Worm (Caenorhabditis elegans): ENCODE results near the gene lsm-7.

lsm-7 gene

DNA sequence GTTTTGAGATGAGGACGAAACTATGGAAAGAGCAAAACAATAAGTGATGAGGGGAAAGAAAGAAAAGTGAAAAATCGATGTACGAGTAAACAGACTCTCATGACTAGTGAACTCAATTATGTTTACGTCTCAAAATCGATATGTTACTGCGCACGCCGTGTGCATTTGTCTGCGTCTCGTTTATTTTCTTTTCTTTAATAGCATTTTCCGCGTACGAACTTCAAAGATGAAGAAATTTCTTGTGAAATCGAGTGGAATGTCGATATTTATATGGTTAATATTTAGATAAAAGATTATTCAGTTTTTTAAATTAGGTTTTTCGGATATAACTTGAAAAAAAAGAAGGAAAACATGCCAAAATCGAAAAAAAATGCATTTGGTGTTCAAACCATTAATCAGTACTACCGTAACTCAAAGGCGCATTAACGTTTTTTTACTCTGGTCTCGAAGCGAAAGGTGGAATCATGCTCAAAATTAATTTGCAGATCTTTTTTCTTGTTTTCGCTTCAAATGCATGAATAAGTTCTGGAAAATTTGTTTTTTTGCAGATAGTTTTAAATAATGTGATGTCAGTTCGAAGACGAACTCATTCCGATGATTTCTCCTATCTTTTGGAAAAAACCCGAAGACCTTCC, 3.7 kb downstream of the lsm-7 start, which contains the start of gene fic-1 (continued):
- peak; percentile 50; the same call in 1 of the 2 replicates for TF ChIP-seq hmg-1.2 (GFP tag; IDR thresholded peaks at IDR 0.05)
- TF ChIP-seq tbp1 (GFP tag; optimal IDR thresholded peaks at IDR 0.05) = no peak
- TF ChIP-seq somi-1 (GFP tag; optimal IDR thresholded peaks at IDR 0.05) = no peak
- no peak for TF ChIP-seq hmg-20 (GFP tag; IDR thresholded peaks at IDR 0.05)
- TF ChIP-seq rcor-1 (GFP tag; IDR thresholded peaks at IDR 0.05) = peak; percentile 30; the same call in 1 of the 2 replicates
- no peak for TF ChIP-seq tlf-1 (GFP tag; optimal IDR thresholded peaks at IDR 0.05)
- peak; percentile 87 for TF ChIP-seq F33H1.4 (GFP tag; IDR thresholded peaks at IDR 0.05)
- TF ChIP-seq ceh-79 (tag; optimal IDR thresholded peaks at IDR 0.05) = no peak
- TF ChIP-seq madf-8 (GFP tag; conservative IDR thresholded peaks at IDR 0.05) = peak; percentile 61
- no peak for TF ChIP-seq T07F8.4 (tag; optimal IDR thresholded peaks at IDR 0.05)
- TF ChIP-seq F22D6.2 (tag; optimal IDR thresholded peaks at IDR 0.05) = no peak
- 0 out of 2 replicates have a peak, but pooled peaks have one; percentile 19 for TF ChIP-seq D2030.7 (GFP tag; IDR thresholded peaks at IDR 0.05)
- no peak for TF ChIP-seq let-607 (tag; optimal IDR thresholded peaks at IDR 0.05)
- TF ChIP-seq attf-5 (GFP tag; optimal IDR thresholded peaks at IDR 0.05) = peak; percentile 54
- TF ChIP-seq cebp-2 (GFP tag; IDR thresholded peaks at IDR 0.05) = no peak
- peak; percentile 10 for TF ChIP-seq snpc-3.4 (tag; optimal IDR thresholded peaks at IDR 0.05)
- TF ChIP-seq cebp-1 (GFP tag; IDR thresholded peaks at IDR 0.05) = peak; percentile 48; the same call in 1 of the 2 replicates
- TF ChIP-seq cebp-1 (tag; optimal IDR thresholded peaks at IDR 0.05) = peak; percentile 90
- TF ChIP-seq bed-2 (GFP tag; IDR thresholded peaks at IDR 0.05) = no peak
- TF ChIP-seq lin-54 (GFP tag; optimal IDR thresholded peaks at IDR 0.05) = no peak
- peak; percentile 21 for TF ChIP-seq F23B12.7 (tag; optimal IDR thresholded peaks at IDR 0.05; ENCODE audit: insufficient read depth)
- no peak for TF ChIP-seq rpc-1 (optimal IDR thresholded peaks at IDR 0.05)
- TF ChIP-seq rpc-1 (tag; optimal IDR thresholded peaks at IDR 0.05) = no peak

DNA sequence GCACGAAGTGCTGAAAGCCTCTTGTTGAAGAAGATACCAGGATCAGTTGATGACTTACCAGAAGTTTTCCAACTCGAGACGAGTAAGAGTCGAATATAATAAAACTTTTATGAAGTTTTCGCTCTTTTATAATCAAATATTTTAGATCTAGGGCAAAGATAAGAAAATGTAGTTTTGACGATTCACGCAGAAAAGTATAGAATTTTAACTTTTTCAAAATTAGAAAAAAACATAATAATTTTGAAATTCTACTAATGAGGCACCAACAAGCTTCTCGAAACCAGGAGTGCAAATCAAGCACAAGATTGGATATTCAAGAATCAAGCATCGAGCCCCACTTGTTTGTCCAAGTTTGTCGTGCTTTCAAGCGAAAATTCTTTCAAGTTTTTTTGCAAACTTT, 15.5 kb downstream of the lsm-7 start, which contains the start of gene Y69E1A.1:
Y69E1A.1 (minus strand) TSS at position 101 of the 400 bp plus-strand sequence.
- TF ChIP-seq athp-1 (tag; optimal IDR thresholded peaks at IDR 0.05) = no peak
- no peak for TF ChIP-seq mel-28 (tag; optimal IDR thresholded peaks at IDR 0.05; ENCODE audit: borderline replicate concordance)
- no peak for TF ChIP-seq ccch-3 (GFP tag; optimal IDR thresholded peaks at IDR 0.05)
- no peak for TF ChIP-seq rec-8 (tag; optimal IDR thresholded peaks at IDR 0.05)
- no peak for TF ChIP-seq mxl-1 (tag; optimal IDR thresholded peaks at IDR 0.05)
- TF ChIP-seq F57A8.1 (GFP tag; optimal IDR thresholded peaks at IDR 0.05) = no peak
- TF ChIP-seq let-526 (GFP tag; IDR thresholded peaks at IDR 0.05) = no peak
- TF ChIP-seq him-1 (tag; optimal IDR thresholded peaks at IDR 0.05) = no peak
- TF ChIP-seq dpl-1 (GFP tag; optimal IDR thresholded peaks at IDR 0.05) = no peak
- no peak for TF ChIP-seq nfyb-1 (GFP tag; IDR thresholded peaks at IDR 0.05)
- no peak for TF ChIP-seq ceh-58 (GFP tag; IDR thresholded peaks at IDR 0.05)
- TF ChIP-seq rpc-1 (optimal IDR thresholded peaks at IDR 0.05) = no peak
- TF ChIP-seq rpc-1 (tag; optimal IDR thresholded peaks at IDR 0.05) = no peak
- no peak for TF ChIP-seq F52B5.7 (tag; optimal IDR thresholded peaks at IDR 0.05)
- no peak for TF ChIP-seq Y53G8AR.9 (GFP tag; conservative IDR thresholded peaks at IDR 0.05)
- no peak for TF ChIP-seq F10E7.11 (tag; optimal IDR thresholded peaks at IDR 0.05)
- no peak for TF ChIP-seq snpc-1.3 (tag; optimal IDR thresholded peaks at IDR 0.05; ENCODE audit: insufficient read depth)
- no peak for TF ChIP-seq pha-4 (tag; optimal IDR thresholded peaks at IDR 0.05)

Data from whole organism, young adult.